Worm (Caenorhabditis elegans) whole organism, early embryonic: Measurements from ENCODE around the gene srm-4.

Source experiments
- B0310.2 ChIP-seq: sonication (generic microtip); optimal IDR thresholded peaks from 2 replicates; lab custom pipeline; 2016; ENCODE audit warnings: mild to moderate bottlenecking, missing genetic modification characterization, missing compliant biosample characterization
- F13C5.2 ChIP-seq: sonication (generic microtip); optimal IDR thresholded peaks from 2 replicates; lab custom pipeline; 2017; ENCODE audit warnings: mild to moderate bottlenecking, missing genetic modification characterization, inconsistent platforms, missing compliant biosample characterization
- aly-1 ChIP-seq: sonication (generic microtip); optimal IDR thresholded peaks from 2 replicates; lab custom pipeline; 2016; ENCODE audit warnings: missing genetic modification characterization, missing compliant biosample characterization
- ama-1 ChIP-seq: fragments of 150-350 bp; optimal IDR thresholded peaks from 2 replicates; lab custom pipeline; 2014
- ceh-13 ChIP-seq: fragments of 200-800 bp; sonication (Bioruptor generic); optimal IDR thresholded peaks from 2 replicates; lab custom pipeline; 2018; ENCODE audit warnings: mild to moderate bottlenecking, missing genetic modification characterization, missing compliant biosample characterization
- ceh-36 ChIP-seq: sonication (generic microtip); optimal IDR thresholded peaks from 2 replicates; lab custom pipeline; 2016; ENCODE audit warnings: missing genetic modification characterization, inconsistent platforms, missing compliant biosample characterization
- ets-7 ChIP-seq: sonication (generic microtip); optimal IDR thresholded peaks from 2 replicates; lab custom pipeline; 2016; ENCODE audit warnings: missing genotype, missing genetic modification characterization, missing compliant biosample characterization
- flt-1 ChIP-seq: fragments of 200-800 bp; sonication (Bioruptor generic); IDR thresholded peaks from 2 replicates; pipeline ENCODE4 v1.3.6; 2022; ENCODE audit warnings: missing genetic modification characterization, missing compliant biosample characterization
- hmbx-1 ChIP-seq: sonication (generic microtip); optimal IDR thresholded peaks from 2 replicates; lab custom pipeline; 2016; ENCODE audit warnings: mild to moderate bottlenecking, missing genetic modification characterization, missing compliant biosample characterization
- hmg-4 ChIP-seq: fragments of 200-800 bp; sonication (Bioruptor generic); optimal IDR thresholded peaks from 2 replicates; lab custom pipeline; 2018; ENCODE audit warnings: mild to moderate bottlenecking, missing genetic modification characterization, missing compliant biosample characterization
- hnd-1 ChIP-seq: sonication (generic microtip); optimal IDR thresholded peaks from 2 replicates; lab custom pipeline; 2016; ENCODE audit warnings: missing genetic modification characterization, missing compliant biosample characterization
- pes-1 ChIP-seq: fragments of 200-800 bp; sonication (Bioruptor generic); IDR thresholded peaks from 2 replicates; pipeline ENCODE4 v1.3.6; 2022; ENCODE audit warnings: missing genetic modification reagents, missing genetic modification characterization, missing compliant biosample characterization
- scrt-1 ChIP-seq: fragments of 200-800 bp; sonication (Bioruptor generic); IDR thresholded peaks from 2 replicates; pipeline ENCODE4 v1.3.6; 2022; ENCODE audit warnings: missing genetic modification characterization, missing compliant biosample characterization
- sea-1 ChIP-seq: fragments of 200-800 bp; sonication (Bioruptor generic); conservative IDR thresholded peaks from 2 replicates; pipeline ENCODE4 v1.3.6; 2022; ENCODE audit warnings: missing genetic modification characterization, missing compliant biosample characterization
- tbx-11 ChIP-seq: fragments of 200-800 bp; sonication (Bioruptor generic); IDR thresholded peaks from 2 replicates; pipeline ENCODE4 v1.3.6; 2022; ENCODE audit warnings: missing genetic modification characterization, missing compliant biosample characterization
- tbx-37 ChIP-seq: fragments of 200-800 bp; sonication (Bioruptor generic); conservative IDR thresholded peaks from 2 replicates; pipeline ENCODE4 v1.3.6; 2022; ENCODE audit warnings: missing genetic modification reagents, missing genetic modification characterization, missing compliant biosample characterization
- tra-4 ChIP-seq: sonication (generic microtip); optimal IDR thresholded peaks from 2 replicates; lab custom pipeline; 2017; ENCODE audit warnings: missing genetic modification characterization, missing compliant biosample characterization

srm-4 gene

DNA sequence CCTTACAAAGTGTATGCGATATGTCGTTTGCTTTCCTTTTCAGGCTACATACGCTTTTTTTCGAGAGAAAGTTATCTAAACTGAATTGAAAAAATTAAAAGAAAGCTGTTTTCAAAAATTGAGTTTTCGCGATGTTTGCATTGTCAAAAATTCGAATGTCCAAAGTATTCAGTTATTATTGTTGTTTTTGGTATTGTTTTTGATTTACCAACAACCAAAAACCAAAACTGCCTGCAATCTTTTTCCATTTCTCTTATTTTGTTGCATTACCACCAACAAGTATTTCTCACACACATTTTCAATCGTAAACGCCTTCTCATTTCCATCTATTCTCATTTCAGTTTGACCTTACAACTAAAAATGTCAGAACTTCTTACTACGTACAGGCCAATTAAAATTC is 4.4 kb upstream of the srm-4 start, which contains the start of gene pepm-1:
Gene pepm-1 (plus strand): TSS at position 301 of the 400 bp plus-strand sequence.
- no peak for TF ChIP-seq B0310.2 (tag; lab: Kevin White, UChicago)
- TF ChIP-seq hmg-4 (GFP tag; lab: Kevin White, UChicago) = no peak
- no peak for TF ChIP-seq ceh-13 (GFP tag; lab: Kevin White, UChicago)
- TF ChIP-seq tra-4 = no peak
- no peak for TF ChIP-seq flt-1 (GFP tag; lab: Robert Waterston, UW)
- no peak for TF ChIP-seq tbx-37 (GFP tag; lab: Robert Waterston, UW)
- TF ChIP-seq ets-7 (tag; lab: Kevin White, UChicago) = no peak
- TF ChIP-seq sea-1 (GFP tag; lab: Robert Waterston, UW) = no peak
- TF ChIP-seq aly-1 = no peak
- no peak for TF ChIP-seq ama-1 (lab: Kevin White, UChicago)
- TF ChIP-seq pes-1 (GFP tag; lab: Robert Waterston, UW) = no peak
- TF ChIP-seq ceh-36 = no peak
- no peak for TF ChIP-seq F13C5.2
- no peak for TF ChIP-seq hmbx-1 (tag; lab: Kevin White, UChicago)
- no peak for TF ChIP-seq hnd-1 (tag; lab: Kevin White, UChicago)
- TF ChIP-seq scrt-1 = no peak

DNA sequence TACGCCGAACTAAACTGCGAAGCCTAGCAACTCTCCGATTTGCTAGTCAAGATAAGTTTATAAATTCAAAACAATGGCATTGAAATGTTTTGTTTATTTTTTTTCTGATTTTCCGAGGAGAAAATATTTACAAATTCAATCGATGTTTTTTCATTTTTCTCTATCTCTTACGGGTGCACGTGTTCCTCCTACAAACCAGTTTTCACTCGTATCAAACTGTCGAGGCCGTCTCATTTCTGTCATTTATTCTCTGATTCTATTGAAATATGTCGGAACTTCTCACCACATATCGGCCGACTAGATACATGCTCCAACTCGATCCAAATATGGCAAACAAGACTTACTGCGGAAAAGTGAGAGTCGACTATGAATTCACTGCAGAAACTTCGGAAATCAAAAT is 1.7 kb upstream of the srm-4 start, which contains the start of gene F47B8.8:
Gene F47B8.8 (plus strand): TSS at position 257 of the 400 bp plus-strand sequence.
- TF ChIP-seq aly-1 (no peak), ceh-36 (no peak), flt-1 (GFP tag; lab: Robert Waterston, UW) (no peak), ama-1 (lab: Kevin White, UChicago) (no peak), tbx-37 (GFP tag; lab: Robert Waterston, UW) (no peak), tra-4 (no peak), sea-1 (GFP tag; lab: Robert Waterston, UW) (no peak), scrt-1 (no peak), tbx-11 (GFP tag; lab: Robert Waterston, UW) (no peak), pes-1 (GFP tag; lab: Robert Waterston, UW) (no peak), ets-7 (tag; lab: Kevin White, UChicago) (no peak), F13C5.2 (no peak), B0310.2 (tag; lab: Kevin White, UChicago) (no peak), hmg-4 (GFP tag; lab: Kevin White, UChicago) (no peak), ceh-13 (GFP tag; lab: Kevin White, UChicago) (no peak), hmbx-1 (tag; lab: Kevin White, UChicago) (no peak), hnd-1 (tag; lab: Kevin White, UChicago) (no peak)

DNA sequence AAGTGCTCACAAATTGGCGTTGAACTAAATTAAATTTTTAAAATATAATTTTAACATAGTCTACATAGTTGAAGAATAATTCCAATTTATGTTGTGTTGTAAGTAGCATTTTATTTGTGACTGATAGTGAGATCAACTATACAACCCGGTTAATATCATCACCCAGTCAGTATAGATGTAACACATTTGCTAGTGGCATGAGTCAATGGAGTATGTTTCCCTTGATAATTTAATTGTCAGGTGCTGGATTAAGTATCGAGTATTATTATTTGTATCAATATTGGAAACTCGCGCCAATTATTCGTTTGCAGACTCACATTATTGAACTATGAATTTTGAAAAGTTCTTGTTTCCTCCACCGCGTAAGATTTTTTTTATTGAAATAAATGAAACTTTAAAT is 1.7 kb downstream of the srm-4 start, which contains the start of gene srm-5:
Gene srm-5 (plus strand): TSS at position 301 of the 400 bp plus-strand sequence.
- TF ChIP-seq ama-1 (lab: Kevin White, UChicago) (no peak), sea-1 (GFP tag; lab: Robert Waterston, UW) (no peak), ceh-13 (GFP tag; lab: Kevin White, UChicago) (no peak), tbx-37 (GFP tag; lab: Robert Waterston, UW) (no peak), B0310.2 (tag; lab: Kevin White, UChicago) (no peak), hmg-4 (GFP tag; lab: Kevin White, UChicago) (no peak), ets-7 (tag; lab: Kevin White, UChicago) (no peak)

DNA sequence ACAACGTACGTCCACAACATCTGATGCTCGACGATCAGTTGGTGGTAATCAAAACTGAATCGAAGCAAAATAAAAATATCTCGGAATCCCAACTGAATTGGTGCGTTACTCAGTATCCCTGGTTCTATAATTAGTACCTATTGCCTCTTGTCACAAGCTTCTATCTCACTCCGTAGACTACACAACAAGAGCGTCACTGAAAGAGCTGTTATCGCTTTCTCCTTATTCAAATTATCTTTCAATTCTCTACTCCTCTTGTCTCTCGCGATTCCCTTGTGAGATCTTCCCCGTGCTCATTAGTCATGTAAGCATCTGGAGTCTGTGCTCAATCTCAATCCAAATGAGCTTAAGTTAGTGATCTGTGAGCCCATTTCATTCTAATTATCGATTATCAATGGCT is 3.4 kb downstream of the srm-4 start, which contains the start of gene srm-6:
Gene srm-6 (plus strand): TSS at position 301 of the 400 bp plus-strand sequence.
- TF ChIP-seq scrt-1 (no peak), aly-1 (no peak), ceh-13 (GFP tag; lab: Kevin White, UChicago) (no peak), pes-1 (GFP tag; lab: Robert Waterston, UW) (no peak), hmbx-1 (tag; lab: Kevin White, UChicago) (no peak), tbx-11 (GFP tag; lab: Robert Waterston, UW) (no peak), flt-1 (GFP tag; lab: Robert Waterston, UW) (no peak), sea-1 (GFP tag; lab: Robert Waterston, UW) (no peak), tra-4 (no peak), ceh-36 (no peak), tbx-37 (GFP tag; lab: Robert Waterston, UW) (no peak), ama-1 (lab: Kevin White, UChicago) (no peak), hnd-1 (tag; lab: Kevin White, UChicago) (no peak), B0310.2 (tag; lab: Kevin White, UChicago) (no peak), hmg-4 (GFP tag; lab: Kevin White, UChicago) (no peak)

DNA sequence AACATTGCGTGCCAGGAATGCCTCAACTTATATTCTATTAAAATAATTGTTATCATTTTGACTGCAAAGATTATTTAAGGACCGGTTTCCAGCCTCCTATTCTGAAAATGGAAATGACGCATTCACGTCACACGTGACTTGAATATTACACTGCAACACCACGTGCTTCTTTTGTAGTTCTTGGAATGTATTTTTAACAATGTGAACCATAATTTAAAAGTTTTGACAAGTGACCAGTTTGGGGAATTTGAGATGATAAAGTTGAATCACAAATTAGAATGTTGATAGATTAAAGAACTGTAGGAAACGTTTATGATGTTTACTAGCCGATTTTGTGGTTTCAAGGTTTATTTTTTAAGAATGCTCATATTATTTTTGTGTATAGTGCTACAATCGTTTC is 8.5 kb downstream of the srm-4 start, which contains the start of gene F47B8.10:
Gene F47B8.10 (plus strand): TSS at position 301 of the 400 bp plus-strand sequence.
- TF ChIP-seq hmg-4 (GFP tag; lab: Kevin White, UChicago) (no peak), F13C5.2 (no peak), ceh-13 (GFP tag; lab: Kevin White, UChicago) (no peak), aly-1 (no peak), tbx-11 (GFP tag; lab: Robert Waterston, UW) (no peak), pes-1 (GFP tag; lab: Robert Waterston, UW) (no peak), hnd-1 (tag; lab: Kevin White, UChicago) (no peak)

DNA sequence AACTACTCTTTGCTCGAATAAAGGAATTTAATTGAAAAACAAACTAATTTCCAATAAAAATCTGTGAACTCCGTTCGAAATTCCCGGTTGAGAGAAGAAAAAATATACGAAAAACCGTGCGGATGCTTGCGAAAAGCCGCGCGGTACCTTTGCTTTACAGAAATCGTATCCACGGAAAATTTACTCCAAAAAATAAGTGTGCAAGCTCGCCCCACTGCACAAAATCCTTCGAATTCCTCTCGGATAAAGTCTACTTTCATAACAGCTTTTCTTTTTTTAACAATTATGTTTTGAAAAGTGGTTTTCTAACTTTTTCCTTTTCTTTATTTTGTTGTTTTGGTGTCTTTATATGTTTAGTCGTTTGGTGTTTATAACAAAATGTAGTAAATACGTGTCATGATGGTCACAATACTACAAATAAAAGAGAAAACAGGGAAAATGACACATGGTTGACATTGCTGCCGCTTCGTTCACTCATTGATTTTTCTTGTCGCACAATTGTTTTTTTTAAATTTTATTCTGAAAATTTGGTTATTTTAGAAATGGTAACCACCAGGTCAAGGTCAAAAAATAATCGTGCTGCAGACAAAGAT is 14.1 kb downstream of the srm-4 start, which contains the start of gene cept-2:
Gene cept-2 (plus strand): TSS at position 533 of the 593 bp plus-strand sequence.
- TF ChIP-seq tbx-37 (GFP tag; lab: Robert Waterston, UW) (peak; percentile 19; the same call in 1 of the 2 replicates), ets-7 (tag; lab: Kevin White, UChicago) (peak; percentile 28), F13C5.2 (peak; percentile 75), aly-1 (no peak)

DNA sequence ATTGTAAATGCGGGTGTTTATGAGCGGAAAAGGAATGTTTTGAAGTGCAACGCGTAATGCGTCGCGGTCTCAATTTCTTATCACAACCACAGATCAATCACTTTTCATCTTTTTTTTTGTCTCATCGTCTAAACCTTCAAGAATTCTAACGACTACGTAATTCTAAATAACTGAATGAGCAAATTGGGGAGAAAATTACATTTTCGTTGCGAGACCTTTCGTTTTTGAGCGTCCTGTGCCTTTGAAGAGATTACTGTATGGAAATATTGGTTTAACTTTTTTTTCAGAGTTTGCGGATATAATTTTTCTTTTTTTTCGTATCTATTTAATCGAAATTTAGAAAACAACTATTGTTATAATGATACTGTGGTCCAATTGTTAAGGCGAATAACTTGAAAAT is 17.3 kb downstream of the srm-4 start:
- TF ChIP-seq sea-1 (GFP tag; lab: Robert Waterston, UW) (no peak), pes-1 (GFP tag; lab: Robert Waterston, UW) (no peak), tbx-11 (GFP tag; lab: Robert Waterston, UW) (no peak), hmg-4 (GFP tag; lab: Kevin White, UChicago) (no peak), F13C5.2 (no peak), ets-7 (tag; lab: Kevin White, UChicago) (no peak), hnd-1 (tag; lab: Kevin White, UChicago) (no peak)
